Fruit fly (Drosophila melanogaster) whole organism, prepupa: ENCODE results near the gene CG3625.

Experiments
- Blimp-1 ChIP-seq: fragments of 200-800 bp; sonication (Bioruptor generic); optimal IDR thresholded peaks from 3 replicates; lab custom pipeline; 2017; ENCODE audit warnings: missing biosample characterization, missing genetic modification characterization, mild to moderate bottlenecking, moderate library complexity, missing genetic modification reagents
- CG10631 ChIP-seq: fragments of 200-800 bp; sonication (Bioruptor generic); optimal IDR thresholded peaks from 2 replicates; lab custom pipeline; 2016; ENCODE audit warnings: missing biosample characterization, missing genetic modification characterization
- CG10669 ChIP-seq: fragments of 200-800 bp; sonication (Bioruptor generic); optimal IDR thresholded peaks from 3 replicates; lab custom pipeline; 2018; ENCODE audit warnings: missing biosample characterization, mild to moderate bottlenecking, missing genetic modification characterization, moderate library complexity
- CG11294 ChIP-seq: fragments of 200-800 bp; sonication (Bioruptor generic); IDR thresholded peaks from 2 replicates; pipeline ENCODE4 v1.3.6; 2022; ENCODE audit warnings: missing biosample characterization, missing genetic modification characterization
- CG11762 ChIP-seq: fragments of 200-800 bp; sonication (Bioruptor generic); optimal IDR thresholded peaks from 3 replicates; lab custom pipeline; 2016; ENCODE audit warnings: missing biosample characterization, missing genetic modification characterization; ENCODE audit not compliant: insufficient read depth
- CG11902 ChIP-seq: fragments of 200-800 bp; sonication (Bioruptor generic); optimal IDR thresholded peaks from 3 replicates; lab custom pipeline; 2016; ENCODE audit warnings: missing biosample characterization, missing genetic modification characterization
- CG15336 ChIP-seq: fragments of 200-800 bp; sonication (Bioruptor generic); IDR thresholded peaks from 2 replicates; pipeline ENCODE4 v1.3.6; 2022; ENCODE audit warnings: missing biosample characterization, missing genetic modification characterization
- CG1621 ChIP-seq: fragments of 200-800 bp; sonication (Bioruptor generic); optimal IDR thresholded peaks from 3 replicates; lab custom pipeline; 2018; ENCODE audit warnings: missing biosample characterization, mild to moderate bottlenecking, missing genetic modification characterization
- CG16779 ChIP-seq: fragments of 200-800 bp; sonication (Bioruptor generic); optimal IDR thresholded peaks from 3 replicates; lab custom pipeline; 2017; ENCODE audit warnings: missing biosample characterization, mild to moderate bottlenecking, missing genetic modification characterization
- CG3032 ChIP-seq: fragments of 200-800 bp; optimal IDR thresholded peaks from 2 replicates; lab custom pipeline; 2019; ENCODE audit warnings: missing biosample characterization, mild to moderate bottlenecking, missing genetic modification characterization, moderate library complexity
- CG32006 ChIP-seq: fragments of 200-800 bp; sonication (Bioruptor generic); optimal IDR thresholded peaks from 3 replicates; lab custom pipeline; 2017; ENCODE audit warnings: missing biosample characterization, mild to moderate bottlenecking, missing genetic modification characterization
- CG34406 ChIP-seq: fragments of 200-800 bp; sonication (Bioruptor generic); optimal IDR thresholded peaks from 3 replicates; lab custom pipeline; 2016; ENCODE audit warnings: missing biosample characterization, missing genetic modification characterization
- CG3919 ChIP-seq: fragments of 200-800 bp; sonication (Bioruptor generic); optimal IDR thresholded peaks from 3 replicates; lab custom pipeline; 2016; ENCODE audit warnings: missing biosample characterization, missing genetic modification characterization
- CG4318 ChIP-seq: fragments of 200-800 bp; sonication (Bioruptor generic); optimal IDR thresholded peaks from 3 replicates; lab custom pipeline; 2017; ENCODE audit warnings: missing biosample characterization, mild to moderate bottlenecking, missing genetic modification characterization
- CG6163 ChIP-seq: fragments of 200-800 bp; sonication (Bioruptor generic); IDR thresholded peaks from 3 replicates; pipeline ENCODE4 v1.3.6; 2022; ENCODE audit warnings: missing biosample characterization, missing genetic modification characterization
- CG6276 ChIP-seq: fragments of 200-800 bp; sonication (Bioruptor generic); optimal IDR thresholded peaks from 2 replicates; lab custom pipeline; 2017; ENCODE audit warnings: missing biosample characterization, mild to moderate bottlenecking, missing genetic modification characterization
- CG6808 ChIP-seq: fragments of 200-800 bp; sonication (Bioruptor generic); optimal IDR thresholded peaks from 3 replicates; lab custom pipeline; 2017; ENCODE audit warnings: missing biosample characterization, missing genetic modification characterization, mild to moderate bottlenecking, moderate library complexity, missing genetic modification reagents
- CG6854 ChIP-seq: fragments of 200-800 bp; sonication (Bioruptor generic); optimal IDR thresholded peaks from 2 replicates; lab custom pipeline; 2017; ENCODE audit warnings: missing biosample characterization, mild to moderate bottlenecking, missing genetic modification characterization
- CG7368 ChIP-seq: fragments of 200-800 bp; sonication (Bioruptor generic); optimal IDR thresholded peaks from 3 replicates; lab custom pipeline; 2016; ENCODE audit warnings: missing biosample characterization, missing genetic modification characterization
- CG8119 ChIP-seq: fragments of 200-800 bp; sonication (Bioruptor generic); IDR thresholded peaks from 3 replicates; pipeline ENCODE4 v1.3.6; 2022; ENCODE audit warnings: missing biosample characterization, missing genetic modification characterization
- CG8319 ChIP-seq: fragments of 200-800 bp; sonication (Bioruptor generic); optimal IDR thresholded peaks from 3 replicates; lab custom pipeline; 2016; ENCODE audit warnings: missing biosample characterization, missing genetic modification characterization
- CG8632 ChIP-seq: fragments of 200-800 bp; sonication (Bioruptor generic); optimal IDR thresholded peaks from 3 replicates; lab custom pipeline; 2016; ENCODE audit warnings: missing biosample characterization, missing genetic modification characterization
- CG9139 ChIP-seq: fragments of 200-800 bp; sonication (Bioruptor generic); optimal IDR thresholded peaks from 3 replicates; lab custom pipeline; 2017; ENCODE audit warnings: missing biosample characterization, mild to moderate bottlenecking, missing genetic modification characterization
- Eip75B ChIP-seq: fragments of 200-800 bp; sonication (Bioruptor generic); optimal IDR thresholded peaks from 3 replicates; lab custom pipeline; 2016; ENCODE audit warnings: missing biosample characterization, missing genetic modification characterization
- Ets21C ChIP-seq: fragments of 200-800 bp; sonication (Bioruptor generic); optimal IDR thresholded peaks from 3 replicates; lab custom pipeline; 2016; ENCODE audit warnings: missing biosample characterization, missing genetic modification characterization
- Ets96B ChIP-seq: fragments of 200-800 bp; optimal IDR thresholded peaks from 2 replicates; lab custom pipeline; 2019; ENCODE audit warnings: missing biosample characterization, mild to moderate bottlenecking, missing genetic modification characterization, moderate library complexity
- Hr38 ChIP-seq: sonication (Bioruptor generic); optimal IDR thresholded peaks from 2 replicates; lab custom pipeline; 2016; ENCODE audit warnings: missing biosample characterization, missing genetic modification characterization
- Hr39 ChIP-seq: fragments of 200-800 bp; sonication (Bioruptor generic); optimal IDR thresholded peaks from 2 replicates; lab custom pipeline; 2016; ENCODE audit warnings: missing biosample characterization, missing genetic modification characterization
- Hr4 ChIP-seq: fragments of 200-800 bp; sonication (Bioruptor generic); optimal IDR thresholded peaks from 3 replicates; lab custom pipeline; 2016; ENCODE audit warnings: missing biosample characterization, missing genetic modification characterization
- Lpt ChIP-seq: fragments of 200-800 bp; sonication (Bioruptor generic); optimal IDR thresholded peaks from 3 replicates; lab custom pipeline; 2016; ENCODE audit warnings: missing biosample characterization, missing genetic modification characterization
- Met ChIP-seq: fragments of 200-800 bp; sonication (Bioruptor generic); optimal IDR thresholded peaks from 3 replicates; lab custom pipeline; 2016; ENCODE audit warnings: missing biosample characterization, missing genetic modification characterization
- OdsH ChIP-seq: fragments of 200-800 bp; sonication (Bioruptor generic); optimal IDR thresholded peaks from 3 replicates; lab custom pipeline; 2016; ENCODE audit warnings: missing biosample characterization, missing genetic modification characterization
- Sox15 ChIP-seq: fragments of 200-800 bp; sonication (Bioruptor generic); optimal IDR thresholded peaks from 3 replicates; lab custom pipeline; 2016; ENCODE audit warnings: missing biosample characterization, missing genetic modification characterization
- achi ChIP-seq: fragments of 200-800 bp; sonication (Bioruptor generic); optimal IDR thresholded peaks from 3 replicates; lab custom pipeline; 2016; ENCODE audit warnings: missing biosample characterization, missing genetic modification characterization
- cyc ChIP-seq: fragments of 200-800 bp; sonication (Bioruptor generic); optimal IDR thresholded peaks from 3 replicates; lab custom pipeline; 2016; ENCODE audit warnings: missing biosample characterization, missing genetic modification characterization
- dac ChIP-seq: fragments of 200-800 bp; sonication (Bioruptor generic); optimal IDR thresholded peaks from 2 replicates; lab custom pipeline; 2017; ENCODE audit warnings: missing biosample characterization, mild to moderate bottlenecking, missing genetic modification characterization
- dsx ChIP-seq: fragments of 200-800 bp; optimal IDR thresholded peaks from 3 replicates; lab custom pipeline; 2019; ENCODE audit warnings: missing biosample characterization, mild to moderate bottlenecking, missing genetic modification characterization, moderate library complexity; ENCODE audit not compliant: poor library complexity, severe bottlenecking
- eg ChIP-seq: fragments of 200-800 bp; sonication (Bioruptor generic); IDR thresholded peaks from 3 replicates; pipeline ENCODE4 v1.3.6; 2022; ENCODE audit warnings: missing biosample characterization, missing genetic modification characterization
- fd59A ChIP-seq: fragments of 200-800 bp; sonication (Bioruptor generic); optimal IDR thresholded peaks from 2 replicates; lab custom pipeline; 2017; ENCODE audit warnings: missing biosample characterization, mild to moderate bottlenecking, missing genetic modification characterization, missing genetic modification reagents
- fd85E ChIP-seq: fragments of 200-800 bp; sonication (Bioruptor generic); optimal IDR thresholded peaks from 3 replicates; lab custom pipeline; 2016; ENCODE audit warnings: missing biosample characterization, missing genetic modification characterization
- fkh ChIP-seq: fragments of 200-800 bp; sonication (Bioruptor generic); optimal IDR thresholded peaks from 3 replicates; lab custom pipeline; 2017; ENCODE audit warnings: missing biosample characterization, mild to moderate bottlenecking, missing genetic modification characterization, moderate library complexity
- lz ChIP-seq: fragments of 200-800 bp; sonication (Bioruptor generic); optimal IDR thresholded peaks from 3 replicates; lab custom pipeline; 2016; ENCODE audit warnings: missing biosample characterization, missing genetic modification characterization
- net ChIP-seq: fragments of 200-800 bp; sonication (Bioruptor generic); optimal IDR thresholded peaks from 3 replicates; lab custom pipeline; 2016; ENCODE audit warnings: missing biosample characterization, missing genetic modification characterization
- pdm3 ChIP-seq: fragments of 200-800 bp; sonication (Bioruptor generic); optimal IDR thresholded peaks from 3 replicates; lab custom pipeline; 2016; ENCODE audit warnings: missing biosample characterization, missing genetic modification characterization
- spab ChIP-seq: fragments of 200-800 bp; sonication (Bioruptor generic); optimal IDR thresholded peaks from 2 replicates; lab custom pipeline; 2017; ENCODE audit warnings: missing biosample characterization, mild to moderate bottlenecking, missing genetic modification characterization, missing genetic modification reagents
- ss ChIP-seq, 2 experiments: fragments of 200-800 bp; sonication (Bioruptor generic); optimal IDR thresholded peaks; 2 replicates in 1 of 2; 3 replicates in 1 of 2; lab custom pipeline; 2017 to 2018; ENCODE audit warnings: mild to moderate bottlenecking in 2 of 2, missing biosample characterization in 2 of 2, missing genetic modification characterization in 2 of 2, moderate library complexity in 1 of 2
- svp ChIP-seq: fragments of 200-800 bp; sonication (Bioruptor generic); peaks from one replicate; lab custom pipeline; 2016; ENCODE audit warnings: missing biosample characterization, missing genetic modification characterization
- topi ChIP-seq: fragments of 200-800 bp; sonication (Bioruptor generic); optimal IDR thresholded peaks from 3 replicates; lab custom pipeline; 2016; ENCODE audit warnings: missing biosample characterization, missing genetic modification characterization

Gene CG3625

DNA sequence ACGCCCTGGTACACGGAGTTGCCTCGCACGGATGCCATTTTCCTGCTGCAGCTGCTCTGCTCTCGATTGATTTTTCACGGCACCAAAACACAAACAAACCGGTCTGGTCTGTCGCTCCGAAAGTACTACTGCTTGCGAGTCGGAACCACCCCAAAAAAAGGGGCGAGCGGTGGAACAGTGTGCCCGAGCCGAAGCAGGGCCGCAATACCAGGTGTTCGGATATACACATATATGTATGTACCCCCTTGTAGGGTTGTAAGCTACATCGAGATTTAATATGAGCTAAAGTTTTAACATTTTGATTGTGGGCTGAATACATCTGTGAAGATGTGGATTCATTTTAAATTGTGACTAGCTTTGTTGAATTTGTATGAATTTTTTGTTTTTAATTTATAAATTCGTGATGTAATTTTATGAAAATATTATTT lies 6.0 kb downstream of the CG3625 start (continued):
- TF ChIP-seq CG15336 (GFP tag; lab: Robert Waterston, UW) = no peak
- TF ChIP-seq Sox15 (GFP tag; lab: Kevin White, UChicago) = no peak
- TF ChIP-seq net (GFP tag; lab: Kevin White, UChicago) = no peak
- no peak for TF ChIP-seq CG7368
- no peak for TF ChIP-seq Hr38 (GFP tag; lab: Kevin White, UChicago)
- TF ChIP-seq Hr39 (GFP tag; lab: Kevin White, UChicago) = peak; percentile 20
- peak; percentile 47 for TF ChIP-seq achi (GFP tag; lab: Kevin White, UChicago)
- TF ChIP-seq CG11762 (GFP tag; lab: Kevin White, UChicago) = no peak
- peak; percentile 35 for TF ChIP-seq CG34406
- TF ChIP-seq Met (GFP tag; lab: Kevin White, UChicago) = peak; percentile 65
- TF ChIP-seq CG8119 (GFP tag; lab: Robert Waterston, UW) = no peak
- TF ChIP-seq OdsH = peak; percentile 42
- TF ChIP-seq ss (GFP tag; optimal IDR thresholded peaks at IDR 0.05; lab: Kevin White, UChicago) = no peak
- TF ChIP-seq Ets21C (GFP tag; lab: Kevin White, UChicago) = peak; percentile 28
- peak; percentile 43 for TF ChIP-seq dsx (GFP tag; lab: Kevin White, UChicago)
- peak; percentile 66; the same call in 2 of the 3 replicates for TF ChIP-seq CG6163 (GFP tag; lab: Robert Waterston, UW)
- TF ChIP-seq pdm3 (GFP tag; lab: Kevin White, UChicago) = peak; percentile 47
- peak; percentile 27 for TF ChIP-seq svp (GFP tag; lab: Kevin White, UChicago)
- peak; percentile 56 for TF ChIP-seq Eip75B

DNA sequence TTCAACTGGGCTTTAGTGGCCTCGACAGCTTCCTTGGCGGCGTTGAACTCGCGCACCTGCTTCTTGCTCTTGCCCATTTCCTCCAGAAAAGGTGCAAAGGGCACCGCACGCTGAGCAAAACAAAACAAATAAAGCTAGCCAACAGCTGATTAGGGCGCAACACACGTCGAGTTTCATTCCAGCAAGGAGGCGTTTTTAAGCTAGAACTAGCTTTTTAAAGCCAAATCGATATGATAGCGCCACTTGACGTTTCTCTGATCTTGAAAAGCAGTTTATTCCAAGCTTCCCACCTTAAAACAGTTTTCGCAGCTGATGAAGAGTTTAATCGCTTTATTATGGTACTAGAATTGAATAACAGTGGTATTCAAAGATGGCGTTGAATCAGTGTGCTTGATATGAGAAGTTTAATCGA lies 8.5 kb downstream of the CG3625 start, which contains the start of gene CG11601:
Gene CG11601 (minus strand): TSS at position 199 of the 412 bp plus-strand sequence.
- TF ChIP-seq dsx (GFP tag; lab: Kevin White, UChicago) = peak; percentile 93
- TF ChIP-seq achi (GFP tag; lab: Kevin White, UChicago) = no peak
- no peak for TF ChIP-seq CG8319 (GFP tag; lab: Kevin White, UChicago)
- TF ChIP-seq spab (GFP tag; lab: Kevin White, UChicago) = no peak
- no peak for TF ChIP-seq OdsH
- TF ChIP-seq CG11294 (GFP tag; lab: Robert Waterston, UW) = no peak
- no peak for TF ChIP-seq dac (GFP tag; lab: Kevin White, UChicago)
- no peak for TF ChIP-seq CG34406
- TF ChIP-seq CG16779 (tag; lab: Kevin White, UChicago) = no peak
- TF ChIP-seq CG8119 (GFP tag; lab: Robert Waterston, UW) = no peak
- no peak for TF ChIP-seq CG15336 (GFP tag; lab: Robert Waterston, UW)
- peak; percentile 80 for TF ChIP-seq fkh (GFP tag; lab: Kevin White, UChicago)
- no peak for TF ChIP-seq CG8632 (GFP tag; lab: Kevin White, UChicago)
- no peak for TF ChIP-seq net (GFP tag; lab: Kevin White, UChicago)
- peak; percentile 35 for TF ChIP-seq CG1621 (tag; lab: Kevin White, UChicago)
- TF ChIP-seq CG10669 (GFP tag; lab: Kevin White, UChicago) = no peak
- no peak for TF ChIP-seq Lpt (GFP tag; lab: Kevin White, UChicago)
- peak; percentile 3 for TF ChIP-seq Ets96B (tag; lab: Kevin White, UChicago)
- TF ChIP-seq CG32006 = no peak
- peak; percentile 41 for TF ChIP-seq CG3032
- no peak for TF ChIP-seq CG6808 (GFP tag; lab: Kevin White, UChicago)
- TF ChIP-seq Hr4 (GFP tag; lab: Kevin White, UChicago) = no peak
- peak; percentile 71 for TF ChIP-seq Blimp-1
- TF ChIP-seq CG6854 (GFP tag; lab: Kevin White, UChicago) = peak; percentile 61
- 0 out of 3 replicates have a peak, but pooled peaks have one; percentile 35 for TF ChIP-seq eg
- peak; percentile 31 for TF ChIP-seq cyc (GFP tag; lab: Kevin White, UChicago)
- TF ChIP-seq CG6276 (GFP tag; lab: Kevin White, UChicago) = no peak
- TF ChIP-seq topi = peak; percentile 37
- peak; percentile 4 for TF ChIP-seq CG11762 (GFP tag; lab: Kevin White, UChicago)
- TF ChIP-seq CG6163 (GFP tag; lab: Robert Waterston, UW) = peak; percentile 45; the same call in 2 of the 3 replicates
- no peak for TF ChIP-seq Sox15 (GFP tag; lab: Kevin White, UChicago)
- TF ChIP-seq lz (GFP tag; lab: Kevin White, UChicago) = peak; percentile 48
- TF ChIP-seq fd59A (GFP tag; lab: Kevin White, UChicago) = no peak
- no peak for TF ChIP-seq CG10631 (GFP tag; lab: Kevin White, UChicago)
- no peak for TF ChIP-seq Met (GFP tag; lab: Kevin White, UChicago)
- peak; percentile 85 for TF ChIP-seq svp (GFP tag; lab: Kevin White, UChicago)
- TF ChIP-seq CG9139 (GFP tag; lab: Kevin White, UChicago) = peak; percentile 43
- no peak for TF ChIP-seq CG11902 (GFP tag; lab: Kevin White, UChicago)
- TF ChIP-seq Ets21C (GFP tag; lab: Kevin White, UChicago) = no peak
- TF ChIP-seq CG3919 (GFP tag; lab: Kevin White, UChicago) = no peak
- TF ChIP-seq CG4318 (GFP tag; lab: Kevin White, UChicago) = no peak
- no peak for TF ChIP-seq fd85E (GFP tag; lab: Kevin White, UChicago)
